Worm (Caenorhabditis elegans): Measurements from ENCODE around the gene C33B4.5.

C33B4.5 gene

ce11 chrII:11424579-11425316, 41.6 kb downstream of the C33B4.5 start, which contains the start of gene C05D12.3:
Gene C05D12.3 (plus strand): TSS chrII:11425266.
- no peak for TF ChIP-seq elt-3 (tag; optimal IDR thresholded peaks at IDR 0.05)
- TF ChIP-seq drap-1 (GFP tag; optimal IDR thresholded peaks at IDR 0.05), result no peak
- TF ChIP-seq cnd-1 (tag; optimal IDR thresholded peaks at IDR 0.05), result no peak
- no peak for TF ChIP-seq unc-62 (GFP tag; optimal IDR thresholded peaks at IDR 0.05)

DNA sequence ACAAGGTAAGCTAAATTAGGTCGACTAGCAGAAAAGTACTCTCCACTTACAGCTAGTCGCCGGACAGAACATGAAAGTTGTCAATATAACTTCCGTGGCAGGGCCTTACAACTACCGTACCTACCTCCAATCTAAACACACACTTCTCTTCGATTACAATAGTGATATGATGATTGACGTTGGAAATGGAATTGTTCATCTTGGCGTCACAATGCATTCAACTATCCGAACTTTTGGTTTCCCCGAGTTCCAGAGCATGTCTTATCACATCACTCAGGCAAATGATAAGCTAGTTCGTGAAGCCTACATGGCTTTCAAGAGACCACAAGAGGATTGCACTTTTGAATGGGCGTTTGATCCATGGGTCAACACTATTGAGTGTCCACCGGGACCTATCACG, 44.2 kb downstream of the C33B4.5 start:
- no peak for TF ChIP-seq cnd-1 (tag; optimal IDR thresholded peaks at IDR 0.05)
- no peak for TF ChIP-seq M03D4.4 (tag; optimal IDR thresholded peaks at IDR 0.05)
- TF ChIP-seq sem-2 (GFP tag; optimal IDR thresholded peaks at IDR 0.05), result no peak
- no peak for TF ChIP-seq mep-1 (tag; optimal IDR thresholded peaks at IDR 0.05)
- TF ChIP-seq drap-1 (GFP tag; optimal IDR thresholded peaks at IDR 0.05), result no peak
- TF ChIP-seq blmp-1 (tag; optimal IDR thresholded peaks at IDR 0.05), result no peak
- TF ChIP-seq tbx-8 (GFP tag; optimal IDR thresholded peaks at IDR 0.05), result no peak
- TF ChIP-seq nhr-76 (tag; optimal IDR thresholded peaks at IDR 0.05), result no peak
- no peak for TF ChIP-seq pha-4 (tag; optimal IDR thresholded peaks at IDR 0.05)

ce11 chrII:11428599-11428998, 45.5 kb downstream of the C33B4.5 start:
- TF ChIP-seq nhr-237 (tag; optimal IDR thresholded peaks at IDR 0.05), result no peak
- no peak for TF ChIP-seq flh-1 (GFP tag; optimal IDR thresholded peaks at IDR 0.05)
- TF ChIP-seq sptf-1 (tag; optimal IDR thresholded peaks at IDR 0.05), result no peak
- TF ChIP-seq nhr-2 (tag; optimal IDR thresholded peaks at IDR 0.05), result no peak
- no peak for TF ChIP-seq tbx-8 (GFP tag; optimal IDR thresholded peaks at IDR 0.05)
- TF ChIP-seq drap-1 (GFP tag; optimal IDR thresholded peaks at IDR 0.05), result no peak
- TF ChIP-seq mab-5 (tag; optimal IDR thresholded peaks at IDR 0.05), result no peak
- TF ChIP-seq ham-2 (GFP tag; optimal IDR thresholded peaks at IDR 0.05), result no peak
- no peak for TF ChIP-seq unc-62 (GFP tag; optimal IDR thresholded peaks at IDR 0.05)
- TF ChIP-seq ceh-39 (tag; optimal IDR thresholded peaks at IDR 0.05), result no peak
- no peak for TF ChIP-seq pha-4 (tag; optimal IDR thresholded peaks at IDR 0.05)

- TF ChIP-seq mab-5 (tag; optimal IDR thresholded peaks at IDR 0.05), result no peak
Observed at ce11 chrII:11431584-11431983, 48.5 kb downstream of the C33B4.5 start, which contains the start of gene C05D12.4. Gene C05D12.4 (plus strand): TSS chrII:11431884.

DNA sequence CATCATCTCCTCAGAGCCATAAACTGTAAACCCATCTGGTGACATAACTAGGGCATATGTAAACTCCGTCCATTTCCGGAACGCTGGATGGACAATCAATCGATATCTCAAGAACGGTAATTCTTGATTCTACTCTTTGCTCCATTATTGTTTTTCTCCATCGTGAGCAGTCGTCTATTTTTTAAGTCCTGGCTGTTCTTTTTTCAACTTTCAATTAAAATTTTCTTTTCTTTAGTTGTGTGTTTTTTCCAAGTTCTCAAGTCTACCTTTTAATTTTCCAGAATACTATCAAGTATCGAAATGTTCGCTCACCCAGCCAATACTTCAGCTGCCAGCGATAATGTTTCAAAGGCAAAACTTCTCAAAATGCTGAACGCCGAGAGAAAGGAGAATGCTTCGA, 50.8 kb downstream of the C33B4.5 start, which contains the start of gene C05D12.5:
C05D12.5 (plus strand) TSS at position 301 of the 400 bp plus-strand sequence.
- no peak for TF ChIP-seq nhr-237 (tag; optimal IDR thresholded peaks at IDR 0.05)
- TF ChIP-seq nhr-28 (tag; optimal IDR thresholded peaks at IDR 0.05), result no peak
- no peak for TF ChIP-seq flh-1 (GFP tag; optimal IDR thresholded peaks at IDR 0.05)
- no peak for TF ChIP-seq cnd-1 (tag; optimal IDR thresholded peaks at IDR 0.05)
- no peak for TF ChIP-seq tbx-8 (GFP tag; optimal IDR thresholded peaks at IDR 0.05)
- no peak for TF ChIP-seq ztf-11 (tag; optimal IDR thresholded peaks at IDR 0.05)
- no peak for TF ChIP-seq elt-1 (tag; optimal IDR thresholded peaks at IDR 0.05; ENCODE audit: borderline replicate concordance, insufficient read depth)
- TF ChIP-seq mls-2 (tag; optimal IDR thresholded peaks at IDR 0.05), result no peak
- no peak for TF ChIP-seq unc-120 (tag; optimal IDR thresholded peaks at IDR 0.05; ENCODE audit: poor library complexity, severe bottlenecking)
- TF ChIP-seq pha-4 (tag; optimal IDR thresholded peaks at IDR 0.05), result no peak
- no peak for TF ChIP-seq M03D4.4 (tag; optimal IDR thresholded peaks at IDR 0.05)
- TF ChIP-seq nhr-2 (tag; optimal IDR thresholded peaks at IDR 0.05), result no peak
- TF ChIP-seq unc-62 (GFP tag; optimal IDR thresholded peaks at IDR 0.05), result no peak

Measured in whole organism, mixed stage, embryonic.